Fruit fly (Drosophila melanogaster): ENCODE measurements around the gene CG32104.

Gene CG32104

DNA sequence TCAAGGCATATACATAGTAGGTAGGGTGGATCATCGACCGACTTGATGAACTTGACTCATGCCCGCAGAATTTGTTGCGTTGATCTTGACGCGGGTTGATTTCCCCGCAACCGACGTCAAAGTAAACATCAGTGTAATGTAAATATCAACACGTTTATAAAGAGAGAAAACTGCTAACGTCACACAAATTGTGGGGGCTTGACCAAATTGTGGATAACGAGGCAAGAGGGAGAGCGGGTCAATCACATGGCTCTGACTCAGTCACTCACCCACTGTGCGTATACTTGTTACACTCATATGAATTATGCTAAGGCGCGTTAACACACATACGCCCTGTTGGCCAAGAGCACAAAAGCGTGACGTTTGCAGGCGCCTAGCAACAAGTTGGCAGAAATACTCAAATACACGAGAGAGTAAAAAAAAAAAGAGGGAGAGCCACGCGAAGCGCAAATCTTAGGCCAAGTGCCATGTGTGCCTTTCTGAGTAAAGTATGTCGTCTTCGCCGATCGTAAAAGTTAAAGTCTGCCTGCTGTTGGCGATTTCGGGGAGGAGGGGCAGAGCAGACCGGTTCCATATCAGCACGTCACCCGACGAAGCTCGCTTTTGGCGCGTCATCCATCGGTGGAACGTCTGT is 8.0 kb upstream of the CG32104 start (continued):
- TF ChIP-seq CG13775 (GFP tag; optimal IDR thresholded peaks at IDR 0.05) (peak; percentile 65), CG3407 (GFP tag; optimal IDR thresholded peaks at IDR 0.05) (peak; percentile 89), fru (optimal IDR thresholded peaks at IDR 0.05) (no peak), CG2120 (GFP tag; optimal IDR thresholded peaks at IDR 0.05) (peak; percentile 92), tin (GFP tag; optimal IDR thresholded peaks at IDR 0.05) (peak; percentile 55), zen (tag; optimal IDR thresholded peaks at IDR 0.05) (no peak), Gug (GFP tag; IDR thresholded peaks at IDR 0.05) (peak; percentile 31; the same call in 1 of the 4 replicates), NFAT (GFP tag; IDR thresholded peaks at IDR 0.05) (peak; percentile 90), GATAe (GFP tag; conservative IDR thresholded peaks at IDR 0.05) (no peak; the same call in 1 of the 2 replicates), Pdp1 (GFP tag; optimal IDR thresholded peaks at IDR 0.05) (peak; percentile 78 to 89), Spps (tag; optimal IDR thresholded peaks at IDR 0.05) (peak; percentile 15), NC2β (GFP tag; optimal IDR thresholded peaks at IDR 0.05) (peak; percentile 81), tup (GFP tag; optimal IDR thresholded peaks at IDR 0.05) (peak; percentile 92), pum (GFP tag; optimal IDR thresholded peaks at IDR 0.05) (peak; percentile 55), CG6683 (GFP tag; optimal IDR thresholded peaks at IDR 0.05) (peak; percentile 93), trem (tag; optimal IDR thresholded peaks at IDR 0.05) (peak; percentile 9), CG17612 (GFP tag; IDR thresholded peaks at IDR 0.05) (peak; percentile 88), Dref (GFP tag; IDR thresholded peaks at IDR 0.05) (no peak), row (GFP tag; IDR thresholded peaks at IDR 0.05) (peak; percentile 47; the same call in 2 of the 3 replicates), CG4360 (GFP tag; IDR thresholded peaks at IDR 0.05) (peak; percentile 70), emc (GFP tag; optimal IDR thresholded peaks at IDR 0.05) (peak; percentile 84), bsh (GFP tag; optimal IDR thresholded peaks at IDR 0.05) (peak; percentile 28 to 77), unpg (GFP tag; optimal IDR thresholded peaks at IDR 0.05) (peak; percentile 76), E2f1 (GFP tag; IDR thresholded peaks at IDR 0.05) (peak; percentile 81), mld (GFP tag; IDR thresholded peaks at IDR 0.05; ENCODE audit: partially characterized antibody) (no peak), CG3995 (GFP tag; optimal IDR thresholded peaks at IDR 0.05) (peak; percentile 53), CG8924 (tag; optimal IDR thresholded peaks at IDR 0.05) (peak; percentile 72), CG7839 (tag; optimal IDR thresholded peaks at IDR 0.05) (peak; percentile 73), chn (GFP tag; optimal IDR thresholded peaks at IDR 0.05) (peak; percentile 56), dan (GFP tag; IDR thresholded peaks at IDR 0.05) (no peak), CG31365 (tag; optimal IDR thresholded peaks at IDR 0.05) (peak; percentile 88), Six4 (GFP tag; optimal IDR thresholded peaks at IDR 0.05) (peak; percentile 69), CG12219 (GFP tag; optimal IDR thresholded peaks at IDR 0.05) (peak; percentile 77), dati (GFP tag; IDR thresholded peaks at IDR 0.05) (no peak; the same call in 1 of the 2 replicates), CG17385 (GFP tag; optimal IDR thresholded peaks at IDR 0.05) (peak; percentile 87), Sox102F (GFP tag; optimal IDR thresholded peaks at IDR 0.05) (peak; percentile 87), Atf3 (GFP tag; optimal IDR thresholded peaks at IDR 0.05) (peak; percentile 77), CG17186 (GFP tag; optimal IDR thresholded peaks at IDR 0.05) (peak; percentile 1), nerfin-1 (tag; optimal IDR thresholded peaks at IDR 0.05) (peak; percentile 70), pnt (GFP tag; optimal IDR thresholded peaks at IDR 0.05) (peak; percentile 86), mirr (GFP tag; optimal IDR thresholded peaks at IDR 0.05) (peak; percentile 98), CG12659 (GFP tag; optimal IDR thresholded peaks at IDR 0.05) (peak; percentile 95), NfI (GFP tag; optimal IDR thresholded peaks at IDR 0.05) (peak; percentile 87), CkIIα-i1 (GFP tag; IDR thresholded peaks at IDR 0.05) (peak; percentile 94), CG15601 (tag; optimal IDR thresholded peaks at IDR 0.05) (peak; percentile 85), sug (tag; optimal IDR thresholded peaks at IDR 0.05) (peak; percentile 94), Abd-B (GFP tag; optimal IDR thresholded peaks at IDR 0.05) (no peak), Eip74EF (GFP tag; optimal IDR thresholded peaks at IDR 0.05) (peak in 1 of 2 experiments; percentile 86), CG11695 (GFP tag; IDR thresholded peaks at IDR 0.05) (peak; percentile 94)
